Fruit fly (Drosophila melanogaster) whole organism, embryonic: ENCODE measurements around the gene Desat1.

Experiments used
- CG11560 ChIP-seq: fragments of 200-800 bp; sonication (Bioruptor generic); IDR thresholded peaks from 3 replicates; pipeline ENCODE4 v1.3.6; 2022; ENCODE audit warnings: missing biosample characterization, missing genetic modification characterization
- CG14441 ChIP-seq: fragments of 200-800 bp; sonication (Bioruptor generic); IDR thresholded peaks from 2 replicates; pipeline ENCODE4 v1.3.6; 2022; ENCODE audit warnings: missing biosample characterization, missing genetic modification characterization
- CG2889 ChIP-seq: fragments of 200-800 bp; sonication (Bioruptor generic); IDR thresholded peaks from 3 replicates; pipeline ENCODE4 v1.3.6; 2022; ENCODE audit warnings: missing biosample characterization, missing genetic modification characterization
- CG6854 ChIP-seq: fragments of 200-800 bp; sonication (Bioruptor generic); optimal IDR thresholded peaks from 3 replicates; lab custom pipeline; 2017; ENCODE audit warnings: missing biosample characterization, mild to moderate bottlenecking, missing genetic modification characterization
- CG9876 ChIP-seq: fragments of 200-800 bp; sonication (Bioruptor generic); optimal IDR thresholded peaks from 2 replicates; lab custom pipeline; 2016; ENCODE audit warnings: missing biosample characterization, missing genetic modification characterization
- D19B ChIP-seq: fragments of 200-800 bp; sonication (Bioruptor generic); optimal IDR thresholded peaks from 2 replicates; lab custom pipeline; 2017; ENCODE audit warnings: missing biosample characterization, mild to moderate bottlenecking, missing genetic modification characterization
- Hr39 ChIP-seq: fragments of >200 bp; optimal IDR thresholded peaks from 2 replicates; lab custom pipeline; 2017
- NC2β ChIP-seq: fragments of 200-800 bp; sonication (Bioruptor generic); optimal IDR thresholded peaks from 2 replicates; lab custom pipeline; 2016; ENCODE audit warnings: missing biosample characterization, missing genetic modification characterization
- Sox100B ChIP-seq: fragments of 200-800 bp; sonication (Bioruptor generic); optimal IDR thresholded peaks from 3 replicates; lab custom pipeline; 2018; ENCODE audit warnings: missing biosample characterization, mild to moderate bottlenecking, missing genetic modification characterization
- fd102C ChIP-seq: fragments of 200-800 bp; sonication (Bioruptor generic); optimal IDR thresholded peaks from 2 replicates; lab custom pipeline; 2018; ENCODE audit warnings: missing biosample characterization, mild to moderate bottlenecking, missing genetic modification characterization, moderate library complexity
- lilli ChIP-seq: fragments of 200-800 bp; sonication (Bioruptor generic); optimal IDR thresholded peaks from 3 replicates; lab custom pipeline; 2016; ENCODE audit warnings: missing biosample characterization, missing genetic modification characterization
- org-1 ChIP-seq: fragments of 200-800 bp; sonication (Bioruptor generic); optimal IDR thresholded peaks from 2 replicates; lab custom pipeline; 2017; ENCODE audit warnings: missing biosample characterization, missing genetic modification characterization
- z ChIP-seq: fragments of 200-800 bp; sonication (Bioruptor generic); IDR thresholded peaks from 3 replicates; pipeline ENCODE4 v1.3.6; 2022; ENCODE audit warnings: missing biosample characterization, missing genetic modification characterization

dm6 chr3R:12411449-12411848 is 28.0 kb upstream of the Desat1 start:
- no peak for TF ChIP-seq fd102C (GFP tag; lab: Kevin White, UChicago)
- no peak for TF ChIP-seq CG2889 (GFP tag; lab: Robert Waterston, UW)
- TF ChIP-seq org-1 (GFP tag; lab: Kevin White, UChicago) = no peak
- no peak for TF ChIP-seq lilli (GFP tag; lab: Kevin White, UChicago)
- no peak for TF ChIP-seq CG11560 (tag; lab: Robert Waterston, UW)
- no peak for TF ChIP-seq CG9876 (GFP tag; lab: Kevin White, UChicago)
- TF ChIP-seq CG14441 (GFP tag; lab: Robert Waterston, UW) = no peak
- no peak for TF ChIP-seq CG6854 (GFP tag; lab: Kevin White, UChicago)
- TF ChIP-seq Hr39 (lab: Kevin White, UChicago) = no peak
- TF ChIP-seq z (GFP tag; lab: Robert Waterston, UW) = no peak
- TF ChIP-seq Sox100B (GFP tag; lab: Kevin White, UChicago) = no peak
- TF ChIP-seq NC2β (GFP tag; lab: Kevin White, UChicago) = no peak
- TF ChIP-seq D19B = no peak
